Worm (Caenorhabditis elegans) whole organism, young adult: Measurements from ENCODE around the gene C28D4.7.

Experiments used
- F49E8.2 ChIP-seq: sonication (generic microtip); optimal IDR thresholded peaks from 3 replicates; lab custom pipeline; 2017; ENCODE audit warnings: missing genetic modification characterization, mild to moderate bottlenecking, missing compliant biosample characterization, antibody characterized with exemption, moderate library complexity; ENCODE audit not compliant: insufficient read depth
- Y79H2A.3 ChIP-seq: fragments of 200-800 bp; sonication (Bioruptor generic); conservative IDR thresholded peaks from 2 replicates; pipeline ENCODE4 v1.3.6; 2022; ENCODE audit warnings: missing genetic modification reagents, missing genetic modification characterization, missing compliant biosample characterization
- snpc-4 ChIP-seq, 5 experiments: fragments of 150-350 bp in 1 of 5; sonication (generic microtip) in 4 of 5; optimal IDR thresholded peaks; 2 replicates each; lab custom pipeline; 2014 to 2018; ENCODE audit warnings: missing genetic modification characterization in 5 of 5, missing biosample characterization in 3 of 5, antibody characterized with exemption in 2 of 5, mild to moderate bottlenecking in 2 of 5, missing compliant biosample characterization in 2 of 5, missing genotype in 2 of 5, moderate library complexity in 2 of 5, missing genetic modification reagents in 1 of 5
- xnd-1 ChIP-seq: sonication (generic microtip); optimal IDR thresholded peaks from 2 replicates; lab custom pipeline; 2016; ENCODE audit warnings: missing genotype, missing genetic modification reagents, missing genetic modification characterization, missing compliant biosample characterization

DNA sequence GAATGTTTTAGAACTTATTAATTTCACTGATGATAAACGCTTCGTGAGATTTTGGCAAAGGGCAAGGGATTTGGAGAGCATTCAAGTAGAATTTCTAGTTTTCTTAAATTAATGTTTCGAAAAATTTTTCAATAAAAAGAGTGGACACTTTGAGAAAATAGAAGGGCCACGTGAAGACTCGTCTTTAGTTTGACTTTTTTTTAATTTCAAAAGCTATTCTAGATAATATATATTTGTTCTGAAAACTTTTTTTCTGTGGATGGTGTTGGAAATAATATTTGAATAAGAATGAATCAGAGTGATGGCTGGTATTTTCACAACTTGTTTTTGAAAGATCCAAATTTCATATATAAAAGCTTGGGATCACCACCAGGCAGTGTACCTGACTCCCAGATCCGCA lies 5.4 kb upstream of the C28D4.7 start, which contains the start of gene C28D4.8:
- TF ChIP-seq xnd-1 (tag; lab: Kevin White, UChicago) (no peak), snpc-4 (GFP tag; optimal IDR thresholded peaks at IDR 0.05; lab: Kevin White, UChicago) (no peak), snpc-4 (tag; optimal IDR thresholded peaks at IDR 0.05; lab: Kevin White, UChicago) (no peak), Y79H2A.3 (no peak), F49E8.2 (tag; lab: Kevin White, UChicago) (no peak)
